Fruit fly (Drosophila melanogaster): ENCODE measurements around the gene CG46448.

CG46448 gene

dm6 chr2L:2380805-2381204 lies 10.7 kb upstream of the CG46448 start, which contains the start of gene Eogt (continued):
- TF ChIP-seq trem (tag; optimal IDR thresholded peaks at IDR 0.05) (peak; percentile 90), mirr (GFP tag; optimal IDR thresholded peaks at IDR 0.05) (peak; percentile 46), Hr3 (GFP tag; optimal IDR thresholded peaks at IDR 0.05) (peak; percentile 94), CG12219 (GFP tag; optimal IDR thresholded peaks at IDR 0.05) (peak; percentile 88), CG10431 (GFP tag; optimal IDR thresholded peaks at IDR 0.05) (peak; percentile 67), luna (GFP tag; optimal IDR thresholded peaks at IDR 0.05) (no peak), Usf (GFP tag; optimal IDR thresholded peaks at IDR 0.05) (peak; percentile 94), Dref (GFP tag; IDR thresholded peaks at IDR 0.05) (peak; percentile 39), CG4730 (GFP tag; IDR thresholded peaks at IDR 0.05) (peak; percentile 95), gcm2 (GFP tag; optimal IDR thresholded peaks at IDR 0.05) (peak; percentile 79), dan (GFP tag; IDR thresholded peaks at IDR 0.05) (peak; percentile 89), bsh (GFP tag; optimal IDR thresholded peaks at IDR 0.05) (peak in 1 of 2 experiments; percentile 96), CG18599 (GFP tag; optimal IDR thresholded peaks at IDR 0.05) (peak; percentile 86), sim (GFP tag; IDR thresholded peaks at IDR 0.05) (peak; percentile 92), CG12299 (tag; optimal IDR thresholded peaks at IDR 0.05) (peak; percentile 88), da (GFP tag; optimal IDR thresholded peaks at IDR 0.05) (no peak), CG11398 (GFP tag; optimal IDR thresholded peaks at IDR 0.05) (no peak), rib (GFP tag; IDR thresholded peaks at IDR 0.05) (peak; percentile 95), CG6765 (GFP tag; optimal IDR thresholded peaks at IDR 0.05) (peak; percentile 43), ems (GFP tag; optimal IDR thresholded peaks at IDR 0.05) (peak; percentile 80), nau (GFP tag; optimal IDR thresholded peaks at IDR 0.05) (no peak), H2.0 (GFP tag; IDR thresholded peaks at IDR 0.05) (peak; percentile 98), mld (GFP tag; IDR thresholded peaks at IDR 0.05; ENCODE audit: partially characterized antibody) (no peak), br (optimal IDR thresholded peaks at IDR 0.05) (no peak), YL-1 (GFP tag; optimal IDR thresholded peaks at IDR 0.05) (peak; percentile 76), nerfin-2 (GFP tag; IDR thresholded peaks at IDR 0.05; ENCODE audit: partially characterized antibody) (no peak), chm (GFP tag; IDR thresholded peaks at IDR 0.05) (peak; percentile 98), dmrt11E (tag; optimal IDR thresholded peaks at IDR 0.05) (peak; percentile 98), z (GFP tag; IDR thresholded peaks at IDR 0.05) (peak; percentile 74; the same call in 2 of the 3 replicates), vfl (GFP tag; optimal IDR thresholded peaks at IDR 0.05) (peak; percentile 73), CG6689 (GFP tag; IDR thresholded peaks at IDR 0.05) (peak; percentile 97), dpn (GFP tag; optimal IDR thresholded peaks at IDR 0.05) (peak; percentile 76 to 91), mam (GFP tag; optimal IDR thresholded peaks at IDR 0.05) (peak; percentile 83), Hmr (GFP tag; optimal IDR thresholded peaks at IDR 0.05) (peak; percentile 93), CG12659 (GFP tag; optimal IDR thresholded peaks at IDR 0.05) (peak; percentile 95), CG12155 (GFP tag; optimal IDR thresholded peaks at IDR 0.05) (peak; percentile 90), NK7.1 (GFP tag; optimal IDR thresholded peaks at IDR 0.05) (no peak), repo (GFP tag; optimal IDR thresholded peaks at IDR 0.05) (peak; percentile 20), gfzf (GFP tag; optimal IDR thresholded peaks at IDR 0.05) (peak; percentile 62), Atf3 (GFP tag; optimal IDR thresholded peaks at IDR 0.05) (peak; percentile 64), stc (GFP tag; IDR thresholded peaks at IDR 0.05) (peak; percentile 97), CG17612 (GFP tag; IDR thresholded peaks at IDR 0.05) (peak; percentile 91), CG18764 (GFP tag; optimal IDR thresholded peaks at IDR 0.05) (peak; percentile 82)

- TF ChIP-seq psq (GFP tag; optimal IDR thresholded peaks at IDR 0.05) (no peak), Lhr (GFP tag; optimal IDR thresholded peaks at IDR 0.05) (peak; percentile 32), Mad (GFP tag; optimal IDR thresholded peaks at IDR 0.05) (no peak), YL-1 (GFP tag; optimal IDR thresholded peaks at IDR 0.05) (peak; percentile 8), nmo (GFP tag; optimal IDR thresholded peaks at IDR 0.05) (peak; percentile 64), gce (GFP tag; IDR thresholded peaks at IDR 0.05) (no peak), phol (tag; optimal IDR thresholded peaks at IDR 0.05) (no peak), CG5953 (GFP tag; IDR thresholded peaks at IDR 0.05) (no peak), CG15514 (GFP tag; optimal IDR thresholded peaks at IDR 0.05) (peak; percentile 17), pho (GFP tag; optimal IDR thresholded peaks at IDR 0.05) (no peak), CG4854 (GFP tag; optimal IDR thresholded peaks at IDR 0.05) (no peak), prd (optimal IDR thresholded peaks at IDR 0.05) (no peak), prd (GFP tag; IDR thresholded peaks at IDR 0.05) (no peak)
These were observed 8.5 kb upstream of the CG46448 start, which contains the start of gene PIG-Wa for dm6 chr2L:2382971-2383370. Gene PIG-Wa, plus strand, starts transcription at chr2L:2383202.

Measured in whole organism, embryonic.